Worm (Caenorhabditis elegans) whole organism, L1 larva: Measurements from ENCODE around the gene clr-1.

Experiments used
- C16A3.4 ChIP-seq: fragments of 150-350 bp; optimal IDR thresholded peaks from 2 replicates; lab custom pipeline; 2014; ENCODE audit warnings: missing biosample characterization, missing genetic modification characterization
- C34B4.2 ChIP-seq: sonication (generic microtip); optimal IDR thresholded peaks from 2 replicates; lab custom pipeline; 2017; ENCODE audit warnings: mild to moderate bottlenecking, missing genetic modification characterization, missing compliant biosample characterization
- Y116A8C.19 ChIP-seq: sonication (generic microtip); optimal IDR thresholded peaks from 2 replicates; lab custom pipeline; 2016; ENCODE audit warnings: missing compliant biosample characterization, missing genetic modification characterization, borderline replicate concordance
- alr-1 ChIP-seq: fragments of 200-800 bp; sonication (Bioruptor generic); optimal IDR thresholded peaks from 2 replicates; lab custom pipeline; 2018; ENCODE audit warnings: borderline replicate concordance, mild to moderate bottlenecking, missing genetic modification characterization, missing compliant biosample characterization
- ama-1 ChIP-seq: fragments of 150-350 bp; optimal IDR thresholded peaks from 2 replicates; lab custom pipeline; 2014
- ceh-63 ChIP-seq: fragments of 200-800 bp; sonication (Bioruptor generic); optimal IDR thresholded peaks from 2 replicates; lab custom pipeline; 2018; ENCODE audit warnings: mild to moderate bottlenecking, missing genetic modification characterization, missing compliant biosample characterization
- ceh-8 ChIP-seq: fragments of 200-800 bp; sonication (Bioruptor generic); optimal IDR thresholded peaks from 2 replicates; lab custom pipeline; 2018; ENCODE audit warnings: mild to moderate bottlenecking, missing genetic modification characterization, moderate library complexity, missing compliant biosample characterization
- ceh-82 ChIP-seq, 3 experiments: fragments of 150-350 bp in 1 of 3; sonication (generic microtip) in 2 of 3; optimal IDR thresholded peaks; 2 replicates each; lab custom pipeline; 2014 to 2017; ENCODE audit warnings: missing biosample characterization in 3 of 3, missing genetic modification characterization in 3 of 3
- ceh-90 ChIP-seq: sonication (generic microtip); optimal IDR thresholded peaks from 2 replicates; lab custom pipeline; 2016; ENCODE audit warnings: missing genetic modification characterization, missing compliant biosample characterization
- ces-1 ChIP-seq: fragments of 150-350 bp; optimal IDR thresholded peaks from 2 replicates; lab custom pipeline; 2014; ENCODE audit warnings: missing biosample characterization, missing genetic modification reagents, missing genetic modification characterization
- dpl-1 ChIP-seq, 3 experiments: fragments of 150-350 bp in 2 of 3; sonication (generic microtip) in 1 of 3; optimal IDR thresholded peaks; 2 replicates each; lab custom pipeline; 2014 to 2017; ENCODE audit warnings: missing biosample characterization in 3 of 3, missing genetic modification characterization in 3 of 3, missing genetic modification reagents in 3 of 3
- dsc-1 ChIP-seq: sonication (generic microtip); optimal IDR thresholded peaks from 2 replicates; lab custom pipeline; 2016; ENCODE audit warnings: mild to moderate bottlenecking, missing genetic modification characterization, missing compliant biosample characterization
- efl-3 ChIP-seq: fragments of 200-800 bp; sonication (Bioruptor generic); optimal IDR thresholded peaks from 2 replicates; lab custom pipeline; 2018; ENCODE audit warnings: mild to moderate bottlenecking, missing genetic modification characterization, missing compliant biosample characterization
- egl-27 ChIP-seq, 2 experiments: fragments of 150-350 bp in 1 of 2; sonication (generic microtip); optimal IDR thresholded peaks; 3 replicates each; lab custom pipeline; 2017 to 2018; ENCODE audit warnings: missing biosample characterization in 2 of 2, missing genetic modification characterization in 2 of 2, missing genetic modification reagents in 2 of 2
- elt-3 ChIP-seq, 6 experiments: fragments of 150-350 bp in 1 of 6; sonication (generic microtip); optimal IDR thresholded peaks; 2 replicates each; lab custom pipeline; 2017 to 2018; ENCODE audit warnings: missing biosample characterization in 6 of 6, missing genetic modification characterization in 6 of 6, inconsistent platforms in 1 of 6
- ets-5 ChIP-seq: fragments of 200-800 bp; sonication (Bioruptor generic); IDR thresholded peaks from 2 replicates; pipeline ENCODE4 v1.3.6; 2022; ENCODE audit warnings: missing genetic modification characterization, missing compliant biosample characterization
- fos-1 ChIP-seq: fragments of 150-350 bp; optimal IDR thresholded peaks from 2 replicates; lab custom pipeline; 2014; ENCODE audit warnings: missing biosample characterization, missing genetic modification characterization
- hlh-4 ChIP-seq: sonication (generic microtip); optimal IDR thresholded peaks from 2 replicates; lab custom pipeline; 2016; ENCODE audit warnings: mild to moderate bottlenecking, missing genetic modification characterization, missing compliant biosample characterization
- irx-1 ChIP-seq: sonication (generic microtip); optimal IDR thresholded peaks from 2 replicates; lab custom pipeline; 2016; ENCODE audit warnings: missing genetic modification characterization, missing compliant biosample characterization
- isw-1 ChIP-seq: fragments of 200-800 bp; sonication (Bioruptor generic); IDR thresholded peaks from 2 replicates; pipeline ENCODE4 v1.3.6; 2022; ENCODE audit warnings: missing genetic modification characterization, missing compliant biosample characterization
- lin-13 ChIP-seq: fragments of 150-350 bp; optimal IDR thresholded peaks from 2 replicates; lab custom pipeline; 2014; ENCODE audit warnings: missing biosample characterization, missing genetic modification reagents, missing genetic modification characterization
- lin-14 ChIP-seq: fragments of 200-800 bp; sonication (Bioruptor generic); optimal IDR thresholded peaks from 2 replicates; lab custom pipeline; 2018; ENCODE audit warnings: mild to moderate bottlenecking, missing genetic modification characterization, moderate library complexity, missing compliant biosample characterization
- lin-15B ChIP-seq: fragments of 150-350 bp; sonication (generic microtip); optimal IDR thresholded peaks from 3 replicates; lab custom pipeline; 2014; ENCODE audit warnings: missing biosample characterization, missing genetic modification characterization
- lin-35 ChIP-seq, 2 experiments: fragments of 150-350 bp; optimal IDR thresholded peaks; 2 replicates each; lab custom pipeline; 2014; ENCODE audit warnings: missing biosample characterization in 2 of 2, missing genetic modification characterization in 2 of 2, missing genetic modification reagents in 2 of 2
- lin-39 ChIP-seq: fragments of 150-350 bp; optimal IDR thresholded peaks from 2 replicates; lab custom pipeline; 2014; ENCODE audit warnings: missing biosample characterization, missing genetic modification reagents, missing genetic modification characterization
- lir-3 ChIP-seq: sonication (generic microtip); optimal IDR thresholded peaks from 2 replicates; lab custom pipeline; 2016; ENCODE audit warnings: mild to moderate bottlenecking, missing genetic modification characterization, moderate library complexity, missing compliant biosample characterization; ENCODE audit not compliant: poor library complexity
- lsy-2 ChIP-seq, 2 experiments: fragments of 150-350 bp; optimal IDR thresholded peaks; 2 replicates each; lab custom pipeline; 2014; ENCODE audit warnings: missing biosample characterization in 2 of 2, missing genetic modification characterization in 2 of 2
- mab-9 ChIP-seq: fragments of 200-800 bp; sonication (Bioruptor generic); IDR thresholded peaks from 2 replicates; pipeline ENCODE4 v1.3.6; 2022; ENCODE audit warnings: missing genetic modification reagents, missing genetic modification characterization, missing compliant biosample characterization
- mdl-1 ChIP-seq, 2 experiments: fragments of 150-350 bp; optimal IDR thresholded peaks; 2 replicates each; lab custom pipeline; 2014 to 2017; ENCODE audit warnings: missing biosample characterization in 2 of 2, missing genetic modification characterization in 2 of 2, inconsistent platforms in 1 of 2
- mef-2 ChIP-seq: fragments of 150-350 bp; optimal IDR thresholded peaks from 2 replicates; lab custom pipeline; 2014; ENCODE audit warnings: missing biosample characterization, missing genetic modification characterization
- mep-1 ChIP-seq: fragments of 150-350 bp; optimal IDR thresholded peaks from 2 replicates; lab custom pipeline; 2014; ENCODE audit warnings: missing biosample characterization, missing genetic modification characterization
- nhr-11 ChIP-seq: fragments of 150-350 bp; optimal IDR thresholded peaks from 2 replicates; lab custom pipeline; 2014; ENCODE audit warnings: missing biosample characterization, missing genetic modification characterization
- nhr-12 ChIP-seq: sonication (generic microtip); optimal IDR thresholded peaks from 2 replicates; lab custom pipeline; 2017; ENCODE audit warnings: missing biosample characterization, missing genetic modification characterization
- nhr-20 ChIP-seq: sonication (generic microtip); optimal IDR thresholded peaks from 2 replicates; lab custom pipeline; 2016; ENCODE audit warnings: mild to moderate bottlenecking, missing genetic modification characterization, missing compliant biosample characterization
- nhr-237 ChIP-seq: fragments of 150-350 bp; optimal IDR thresholded peaks from 2 replicates; lab custom pipeline; 2014; ENCODE audit warnings: missing biosample characterization, missing genetic modification characterization
- nhr-47 ChIP-seq: sonication (generic microtip); optimal IDR thresholded peaks from 2 replicates; lab custom pipeline; 2016; ENCODE audit warnings: mild to moderate bottlenecking, missing genetic modification characterization, moderate library complexity, missing compliant biosample characterization
- nhr-84 ChIP-seq: sonication (generic microtip); optimal IDR thresholded peaks from 2 replicates; lab custom pipeline; 2017; ENCODE audit warnings: missing biosample characterization, missing genetic modification characterization
- nhr-85 ChIP-seq: sonication (generic microtip); peaks from one replicate; lab custom pipeline; 2016; ENCODE audit warnings: missing genetic modification characterization, inconsistent platforms, missing compliant biosample characterization
- nhr-90 ChIP-seq: sonication (generic microtip); optimal IDR thresholded peaks from 2 replicates; lab custom pipeline; 2016; ENCODE audit warnings: mild to moderate bottlenecking, missing genetic modification characterization, missing compliant biosample characterization; ENCODE audit not compliant: poor library complexity
- pag-3 ChIP-seq: sonication (generic microtip); optimal IDR thresholded peaks from 2 replicates; lab custom pipeline; 2017; ENCODE audit warnings: missing genetic modification characterization, mild to moderate bottlenecking, missing compliant biosample characterization, antibody characterized with exemption, borderline replicate concordance; ENCODE audit not compliant: insufficient read depth
- pqm-1 ChIP-seq: sonication (generic microtip); optimal IDR thresholded peaks from 3 replicates; lab custom pipeline; 2017; ENCODE audit warnings: missing biosample characterization, missing genetic modification characterization
- rnt-1 ChIP-seq: sonication (generic microtip); optimal IDR thresholded peaks from 2 replicates; lab custom pipeline; 2016; ENCODE audit warnings: mild to moderate bottlenecking, missing genetic modification characterization, moderate library complexity, missing compliant biosample characterization
- sox-4 ChIP-seq: sonication (generic microtip); optimal IDR thresholded peaks from 2 replicates; lab custom pipeline; 2016; ENCODE audit warnings: missing genetic modification characterization, missing compliant biosample characterization
- sup-37 ChIP-seq: fragments of 200-800 bp; sonication (Bioruptor generic); optimal IDR thresholded peaks from 2 replicates; lab custom pipeline; 2018; ENCODE audit warnings: mild to moderate bottlenecking, missing genetic modification characterization, missing compliant biosample characterization
- unc-130 ChIP-seq: fragments of 150-350 bp; optimal IDR thresholded peaks from 2 replicates; lab custom pipeline; 2017; ENCODE audit warnings: missing biosample characterization, missing genetic modification characterization, inconsistent platforms
- unc-30 ChIP-seq: sonication (generic microtip); optimal IDR thresholded peaks from 2 replicates; lab custom pipeline; 2017; ENCODE audit warnings: missing biosample characterization, missing genetic modification characterization
- unc-86 ChIP-seq: sonication (generic microtip); optimal IDR thresholded peaks from 2 replicates; lab custom pipeline; 2016; ENCODE audit warnings: missing genetic modification characterization, missing compliant biosample characterization
- vab-15 ChIP-seq: sonication (generic microtip); optimal IDR thresholded peaks from 2 replicates; lab custom pipeline; 2017; ENCODE audit warnings: missing genotype, mild to moderate bottlenecking, missing genetic modification characterization, missing compliant biosample characterization
- xbp-1 ChIP-seq: sonication (generic microtip); optimal IDR thresholded peaks from 2 replicates; lab custom pipeline; 2016; ENCODE audit warnings: missing genetic modification characterization, missing compliant biosample characterization
- ztf-11 ChIP-seq, 2 experiments: sonication (generic microtip); optimal IDR thresholded peaks; 2 replicates each; lab custom pipeline; 2016 to 2017; ENCODE audit warnings: missing genetic modification characterization in 2 of 2, missing biosample characterization in 1 of 2, missing compliant biosample characterization in 1 of 2

Gene clr-1

DNA sequence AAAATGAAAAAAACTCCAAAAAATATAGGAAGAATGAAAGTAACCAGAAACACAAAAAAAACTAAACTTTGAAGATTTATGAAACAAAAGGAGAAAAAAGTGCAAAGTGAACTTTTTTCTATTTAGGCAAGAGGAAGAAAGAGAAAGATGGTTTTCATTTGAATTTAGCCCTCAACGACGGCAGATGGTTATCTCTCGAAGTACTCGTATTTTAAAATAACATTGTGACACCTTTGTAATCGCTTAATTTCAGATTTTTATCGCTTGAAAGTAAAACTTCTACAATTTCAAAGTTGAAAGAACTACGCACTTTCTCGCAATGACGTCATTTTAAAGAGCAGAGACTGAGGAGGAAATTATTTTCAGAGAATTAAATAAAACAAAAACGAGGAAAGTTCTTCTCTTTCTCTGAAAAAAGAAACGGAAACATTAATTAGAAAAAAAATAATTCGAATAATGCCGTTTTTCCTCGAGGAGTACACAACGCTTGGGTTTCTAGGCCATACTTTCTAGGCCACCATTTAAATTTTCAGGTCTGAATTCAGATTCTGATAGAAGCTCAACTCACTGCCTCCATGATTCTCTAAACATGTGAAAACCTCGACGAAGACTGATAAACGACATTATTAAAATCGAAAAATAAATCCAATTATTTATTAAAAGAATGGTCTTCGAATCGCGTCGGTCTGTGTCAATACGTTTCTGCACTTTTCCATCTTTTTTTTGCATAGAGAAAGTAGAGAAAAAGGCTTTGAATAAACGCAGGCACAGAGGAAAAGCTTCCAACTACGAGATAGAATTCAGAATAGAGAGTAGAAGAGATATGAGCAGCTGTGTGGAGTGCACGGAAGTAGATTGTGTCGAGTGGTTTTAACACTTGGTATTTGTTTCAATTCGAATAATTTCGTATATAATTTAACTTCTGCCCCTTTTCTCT lies 45.5 kb downstream of the clr-1 start:
- TF ChIP-seq dsc-1 (tag; lab: Kevin White, UChicago) (peak; percentile 55), nhr-84 (no peak), lin-15B (no peak), lin-35 (GFP tag; optimal IDR thresholded peaks at IDR 0.05; lab: Kevin White, UChicago) (peak in 1 of 2 experiments; percentile 24), mdl-1 (tag; optimal IDR thresholded peaks at IDR 0.05; lab: Kevin White, UChicago) (no peak), ztf-11 (tag; optimal IDR thresholded peaks at IDR 0.05; lab: Kevin White, UChicago) (peak in 1 of 2 experiments; percentile 35), rnt-1 (tag; lab: Kevin White, UChicago) (peak; percentile 59), pqm-1 (no peak), C34B4.2 (no peak), unc-86 (tag; lab: Kevin White, UChicago) (peak; percentile 34), lsy-2 (tag; optimal IDR thresholded peaks at IDR 0.05; lab: Kevin White, UChicago) (peak in 1 of 2 experiments; percentile 48), sup-37 (no peak), pag-3 (tag; lab: Kevin White, UChicago) (no peak), mep-1 (tag; lab: Kevin White, UChicago) (peak; percentile 15), xbp-1 (tag; lab: Kevin White, UChicago) (peak; percentile 1), nhr-90 (no peak), elt-3 (tag; optimal IDR thresholded peaks at IDR 0.05; lab: Kevin White, UChicago) (no peak), nhr-11 (no peak), ama-1 (lab: Kevin White, UChicago) (no peak), nhr-12 (tag; lab: Kevin White, UChicago) (no peak), efl-3 (GFP tag; lab: Kevin White, UChicago) (no peak), sox-4 (tag; lab: Kevin White, UChicago) (no peak), ceh-8 (GFP tag; lab: Kevin White, UChicago) (no peak), ets-5 (GFP tag; lab: Robert Waterston, UW) (no peak), C16A3.4 (tag; lab: Kevin White, UChicago) (no peak), dpl-1 (GFP tag; optimal IDR thresholded peaks at IDR 0.05; lab: Kevin White, UChicago) (peak in 1 of 3 experiments; percentile 39), unc-130 (tag; lab: Kevin White, UChicago) (no peak), mab-9 (GFP tag; lab: Robert Waterston, UW) (no peak), vab-15 (tag; lab: Kevin White, UChicago) (no peak), isw-1 (peak; percentile 8; the same call in 1 of the 2 replicates), ces-1 (GFP tag; lab: Kevin White, UChicago) (no peak), lin-13 (GFP tag; lab: Kevin White, UChicago) (no peak), unc-30 (tag; lab: Kevin White, UChicago) (no peak), lin-39 (no peak), irx-1 (tag; lab: Kevin White, UChicago) (peak; percentile 71), Y116A8C.19 (tag; lab: Kevin White, UChicago) (no peak), nhr-20 (tag; lab: Kevin White, UChicago) (no peak), hlh-4 (tag; lab: Kevin White, UChicago) (no peak), lir-3 (tag; lab: Kevin White, UChicago) (peak; percentile 54), ceh-63 (no peak), nhr-47 (tag; lab: Kevin White, UChicago) (peak; percentile 59), mef-2 (tag; lab: Kevin White, UChicago) (no peak), fos-1 (tag; lab: Kevin White, UChicago) (no peak), alr-1 (tag; lab: Kevin White, UChicago) (no peak), nhr-85 (tag; lab: Kevin White, UChicago) (peak; percentile 78), nhr-237 (tag; lab: Kevin White, UChicago) (no peak), ceh-90 (tag; lab: Kevin White, UChicago) (peak; percentile 82), egl-27 (tag; optimal IDR thresholded peaks at IDR 0.05; lab: Kevin White, UChicago) (no peak), lin-14 (peak; percentile 71), ceh-82 (tag; optimal IDR thresholded peaks at IDR 0.05; lab: Kevin White, UChicago) (peak in 1 of 3 experiments; percentile 5)
